Fruit fly (Drosophila melanogaster) whole organism, embryonic: Measurements from ENCODE around the gene Ctl1.

ENCODE experiments used
- ATbp ChIP-seq: fragments of 200-800 bp; sonication (Bioruptor generic); optimal IDR thresholded peaks from 2 replicates; lab custom pipeline; 2017; ENCODE audit warnings: missing biosample characterization, mild to moderate bottlenecking, missing genetic modification characterization, missing genetic modification reagents
- Awh ChIP-seq: fragments of 200-800 bp; sonication (Bioruptor generic); IDR thresholded peaks from 2 replicates; pipeline ENCODE4, ENCODE4 v1.3.6; 2022; ENCODE audit warnings: missing biosample characterization, missing genetic modification characterization
- C15 ChIP-seq: fragments of 200-800 bp; sonication (Bioruptor generic); IDR thresholded peaks from 3 replicates; pipeline ENCODE4 v1.3.6; 2022; ENCODE audit warnings: missing biosample characterization, missing genetic modification characterization
- CG10274 ChIP-seq: fragments of 200-800 bp; sonication (Bioruptor generic); optimal IDR thresholded peaks from 3 replicates; lab custom pipeline; 2017; ENCODE audit warnings: missing biosample characterization, mild to moderate bottlenecking, missing genetic modification characterization
- CG10654 ChIP-seq: fragments of 200-800 bp; sonication (Bioruptor generic); optimal IDR thresholded peaks from 2 replicates; lab custom pipeline; 2016; ENCODE audit warnings: missing biosample characterization, missing genetic modification characterization
- CG11504 ChIP-seq: fragments of 200-800 bp; sonication (Bioruptor generic); optimal IDR thresholded peaks from 3 replicates; lab custom pipeline; 2019; ENCODE audit warnings: missing biosample characterization, mild to moderate bottlenecking, missing genetic modification characterization, moderate library complexity
- CG11696 ChIP-seq: fragments of 200-800 bp; sonication (Bioruptor generic); IDR thresholded peaks from 2 replicates; pipeline ENCODE4 v1.3.6; 2022; ENCODE audit warnings: missing biosample characterization, missing genetic modification characterization
- CG13296 ChIP-seq: fragments of 200-800 bp; sonication (Bioruptor generic); optimal IDR thresholded peaks from 3 replicates; lab custom pipeline; 2018; ENCODE audit warnings: missing biosample characterization, mild to moderate bottlenecking, missing genetic modification characterization
- CG13624 ChIP-seq: fragments of 200-800 bp; sonication (Bioruptor generic); optimal IDR thresholded peaks from 2 replicates; lab custom pipeline; 2016; ENCODE audit warnings: missing biosample characterization, missing genetic modification characterization
- CG15514 ChIP-seq: fragments of 200-800 bp; sonication (Bioruptor generic); optimal IDR thresholded peaks from 3 replicates; lab custom pipeline; 2017; ENCODE audit warnings: missing biosample characterization, missing genetic modification characterization, mild to moderate bottlenecking, moderate library complexity, missing genetic modification reagents
- CG3407 ChIP-seq: fragments of 200-800 bp; sonication (Bioruptor generic); optimal IDR thresholded peaks from 2 replicates; lab custom pipeline; 2018; ENCODE audit warnings: missing biosample characterization, mild to moderate bottlenecking, missing genetic modification characterization
- CG34224 ChIP-seq: fragments of 200-800 bp; sonication (Bioruptor generic); IDR thresholded peaks from 3 replicates; pipeline ENCODE4 v1.3.6; 2022; ENCODE audit warnings: missing biosample characterization, missing genetic modification characterization; ENCODE audit not compliant: partially characterized antibody
- CG3726 ChIP-seq: fragments of 200-800 bp; sonication (Bioruptor generic); IDR thresholded peaks from 3 replicates; pipeline ENCODE4, ENCODE4 v1.3.6; 2022; ENCODE audit warnings: missing biosample characterization, missing genetic modification characterization
- CG6683 ChIP-seq: fragments of 200-800 bp; sonication (Bioruptor generic); optimal IDR thresholded peaks from 2 replicates; lab custom pipeline; 2017; ENCODE audit warnings: missing biosample characterization, mild to moderate bottlenecking, missing genetic modification characterization, missing genetic modification reagents
- CG7839 ChIP-seq: fragments of 200-800 bp; sonication (Bioruptor generic); optimal IDR thresholded peaks from 3 replicates; lab custom pipeline; 2018; ENCODE audit warnings: missing biosample characterization, mild to moderate bottlenecking, missing genetic modification characterization, moderate library complexity
- CG7928 ChIP-seq: fragments of 200-800 bp; sonication (Bioruptor generic); optimal IDR thresholded peaks from 2 replicates; lab custom pipeline; 2017; ENCODE audit warnings: missing biosample characterization, mild to moderate bottlenecking, missing genetic modification characterization
- CG8281 ChIP-seq: fragments of 200-800 bp; sonication (Bioruptor generic); optimal IDR thresholded peaks from 2 replicates; lab custom pipeline; 2018; ENCODE audit warnings: missing biosample characterization, mild to moderate bottlenecking, missing genetic modification characterization, moderate library complexity
- CG8765 ChIP-seq: fragments of 200-800 bp; sonication (Bioruptor generic); IDR thresholded peaks from 2 replicates; pipeline ENCODE4 v1.3.6; 2022; ENCODE audit warnings: missing biosample characterization, missing genetic modification characterization
- CG9797 ChIP-seq: fragments of 200-800 bp; sonication (Bioruptor generic); optimal IDR thresholded peaks from 3 replicates; lab custom pipeline; 2018; ENCODE audit warnings: missing biosample characterization, mild to moderate bottlenecking, missing genetic modification characterization
- CHES-1-like ChIP-seq: fragments of 200-800 bp; sonication (Bioruptor generic); optimal IDR thresholded peaks from 2 replicates; lab custom pipeline; 2016; ENCODE audit warnings: missing biosample characterization, missing genetic modification characterization
- CoRest ChIP-seq: fragments of 200-800 bp; sonication (Bioruptor generic); optimal IDR thresholded peaks from 3 replicates; lab custom pipeline; 2018; ENCODE audit warnings: missing biosample characterization, mild to moderate bottlenecking, missing genetic modification characterization, moderate library complexity
- Drgx ChIP-seq: fragments of 200-800 bp; sonication (Bioruptor generic); IDR thresholded peaks from 2 replicates; pipeline ENCODE4 v1.3.6; 2022; ENCODE audit warnings: missing biosample characterization, missing genetic modification characterization
- Fer2 ChIP-seq: fragments of 200-800 bp; sonication (Bioruptor generic); optimal IDR thresholded peaks from 2 replicates; lab custom pipeline; 2018; ENCODE audit warnings: missing biosample characterization, mild to moderate bottlenecking, missing genetic modification characterization, moderate library complexity
- Hand ChIP-seq: fragments of 200-800 bp; sonication (Bioruptor generic); optimal IDR thresholded peaks from 2 replicates; lab custom pipeline; 2017; ENCODE audit warnings: mild to moderate bottlenecking, missing biosample characterization, missing genetic modification reagents, missing genetic modification characterization
- Hmr ChIP-seq: fragments of 200-800 bp; sonication (Bioruptor generic); optimal IDR thresholded peaks from 3 replicates; lab custom pipeline; 2017; ENCODE audit warnings: mild to moderate bottlenecking, missing biosample characterization, missing genetic modification reagents, missing genetic modification characterization
- Hr51 ChIP-seq, 2 experiments: fragments of 200-800 bp; sonication (Bioruptor generic); optimal IDR thresholded peaks; 2 replicates in 1 of 2; 3 replicates in 1 of 2; lab custom pipeline; 2016 to 2018; ENCODE audit warnings: missing biosample characterization in 2 of 2, missing genetic modification characterization in 2 of 2, mild to moderate bottlenecking in 1 of 2, moderate library complexity in 1 of 2
- Hr78 ChIP-seq, 2 experiments: fragments of 200-800 bp in 1 of 2; fragments of >200 bp in 1 of 2; sonication (Bioruptor generic) in 1 of 2; optimal IDR thresholded peaks; 2 replicates each; lab custom pipeline; 2017 to 2019; ENCODE audit warnings: missing biosample characterization in 2 of 2, missing genetic modification characterization in 2 of 2, mild to moderate bottlenecking in 1 of 2, moderate library complexity in 1 of 2
- Kr ChIP-seq: fragments of 200-800 bp; sonication (Bioruptor generic); optimal IDR thresholded peaks from 2 replicates; lab custom pipeline; 2017; ENCODE audit warnings: missing biosample characterization, mild to moderate bottlenecking, missing genetic modification characterization
- Lpt ChIP-seq: fragments of >200 bp; optimal IDR thresholded peaks from 2 replicates; lab custom pipeline; 2018; ENCODE audit warnings: missing biosample characterization, missing genetic modification characterization
- Nf-YA ChIP-seq: fragments of 200-800 bp; sonication (Bioruptor generic); IDR thresholded peaks from 2 replicates; pipeline ENCODE4 v1.3.6; 2022; ENCODE audit warnings: missing biosample characterization, missing genetic modification characterization
- Nf-YB ChIP-seq: fragments of 200-800 bp; sonication (Bioruptor generic); optimal IDR thresholded peaks from 3 replicates; lab custom pipeline; 2019; ENCODE audit warnings: missing biosample characterization, mild to moderate bottlenecking, missing genetic modification characterization, moderate library complexity
- Scr ChIP-seq: fragments of 200-800 bp; sonication (Bioruptor generic); IDR thresholded peaks from 2 replicates; pipeline ENCODE4 v1.3.6; 2022; ENCODE audit warnings: missing biosample characterization, missing genetic modification characterization; ENCODE audit not compliant: partially characterized antibody
- Side ChIP-seq: fragments of 200-800 bp; sonication (Bioruptor generic); optimal IDR thresholded peaks from 2 replicates; lab custom pipeline; 2016; ENCODE audit warnings: missing biosample characterization, missing genetic modification characterization
- Sox102F ChIP-seq: fragments of 200-800 bp; sonication (Bioruptor generic); optimal IDR thresholded peaks from 2 replicates; lab custom pipeline; 2018; ENCODE audit warnings: missing biosample characterization, mild to moderate bottlenecking, missing genetic modification characterization, moderate library complexity
- cato ChIP-seq: fragments of 200-800 bp; sonication (Bioruptor generic); optimal IDR thresholded peaks from 2 replicates; lab custom pipeline; 2016; ENCODE audit warnings: missing biosample characterization, missing genetic modification characterization, borderline replicate concordance
- dimm ChIP-seq: fragments of 200-800 bp; sonication (Bioruptor generic); IDR thresholded peaks from 2 replicates; pipeline ENCODE4 v1.3.6; 2022; ENCODE audit warnings: missing biosample characterization, missing genetic modification characterization
- dmrt11E ChIP-seq: fragments of 200-800 bp; sonication (Bioruptor generic); optimal IDR thresholded peaks from 3 replicates; lab custom pipeline; 2018; ENCODE audit warnings: missing biosample characterization, mild to moderate bottlenecking, missing genetic modification characterization, moderate library complexity
- grn ChIP-seq: fragments of 200-800 bp; sonication (Bioruptor generic); optimal IDR thresholded peaks from 3 replicates; lab custom pipeline; 2017; ENCODE audit warnings: missing biosample characterization, missing genetic modification characterization
- hbn ChIP-seq: fragments of 200-800 bp; sonication (Bioruptor generic); IDR thresholded peaks from 2 replicates; pipeline ENCODE4 v1.3.6; 2022; ENCODE audit warnings: missing biosample characterization, missing genetic modification characterization; ENCODE audit not compliant: partially characterized antibody
- her ChIP-seq: fragments of 200-800 bp; sonication (Bioruptor generic); optimal IDR thresholded peaks from 2 replicates; lab custom pipeline; 2016; ENCODE audit warnings: missing biosample characterization, missing genetic modification characterization
- insv ChIP-seq, 2 experiments: fragments of 200-800 bp; sonication (Bioruptor generic); optimal IDR thresholded peaks; 3 replicates each; lab custom pipeline; 2016 to 2018; ENCODE audit warnings: missing biosample characterization in 2 of 2, missing genetic modification characterization in 2 of 2
- lov ChIP-seq, 2 experiments: fragments of 200-800 bp in 1 of 2; fragments of >200 bp in 1 of 2; sonication (Bioruptor generic) in 1 of 2; IDR thresholded peaks in 1 of 2; optimal IDR thresholded peaks in 1 of 2; 2 replicates in 1 of 2; 3 replicates in 1 of 2; pipeline versions ENCODE4 v1.3.6 to Lab custom; 2017 to 2022; ENCODE audit warnings: missing biosample characterization in 1 of 2, missing genetic modification characterization in 1 of 2
- nom ChIP-seq: fragments of 200-800 bp; sonication (Bioruptor generic); optimal IDR thresholded peaks from 2 replicates; lab custom pipeline; 2017; ENCODE audit warnings: missing biosample characterization, missing genetic modification characterization, mild to moderate bottlenecking, moderate library complexity, missing genetic modification reagents
- pum ChIP-seq: fragments of 200-800 bp; sonication (Bioruptor generic); optimal IDR thresholded peaks from 2 replicates; lab custom pipeline; 2016; ENCODE audit warnings: missing biosample characterization, missing genetic modification characterization
- ro ChIP-seq: fragments of 200-800 bp; sonication (Bioruptor generic); IDR thresholded peaks from 2 replicates; pipeline ENCODE4 v1.3.6; 2022; ENCODE audit warnings: missing biosample characterization, missing genetic modification characterization
- scrt ChIP-seq: fragments of 200-800 bp; sonication (Bioruptor generic); optimal IDR thresholded peaks from 2 replicates; lab custom pipeline; 2018; ENCODE audit warnings: missing biosample characterization, mild to moderate bottlenecking, missing genetic modification characterization, moderate library complexity
- sens ChIP-seq: fragments of 200-800 bp; sonication (Bioruptor generic); peaks from one replicate; lab custom pipeline; 2016; ENCODE audit warnings: missing biosample characterization, missing genetic modification characterization
- tio ChIP-seq: fragments of 200-800 bp; sonication (Bioruptor generic); optimal IDR thresholded peaks from 2 replicates; lab custom pipeline; 2017; ENCODE audit warnings: missing biosample characterization, missing genetic modification characterization, inconsistent platforms
- vnd ChIP-seq: fragments of 200-800 bp; sonication (Bioruptor generic); IDR thresholded peaks from 3 replicates; pipeline ENCODE4 v1.3.6; 2022; ENCODE audit warnings: missing biosample characterization, missing genetic modification characterization; ENCODE audit not compliant: partially characterized antibody

Ctl1 gene

DNA sequence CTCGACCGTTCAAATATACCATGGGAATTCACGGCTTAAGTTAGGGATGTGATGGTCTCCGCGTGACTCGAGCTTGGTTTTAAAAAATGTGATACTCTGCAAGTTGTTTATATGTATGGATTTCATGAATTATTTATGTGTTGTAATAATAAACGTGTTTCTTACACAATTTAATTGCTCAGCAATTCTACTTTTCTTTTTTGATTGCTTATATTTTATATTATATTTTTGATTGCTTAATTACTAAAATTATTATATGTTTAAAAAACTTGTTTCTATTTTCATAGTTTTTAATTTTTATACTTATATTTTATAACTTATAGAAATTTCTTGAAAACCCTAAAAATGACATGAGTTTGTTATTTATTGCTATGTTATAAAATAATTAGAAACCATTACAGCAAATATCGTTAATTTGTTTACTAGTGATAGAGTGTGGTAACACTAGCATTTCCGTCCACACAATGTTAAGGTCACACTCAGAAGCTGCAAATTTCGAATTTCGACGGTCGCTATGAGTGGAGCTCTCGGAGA lies 23.4 kb upstream of the Ctl1 start, which contains the start of the genes ago and CG1265 (continued):
- TF ChIP-seq Hand (GFP tag; lab: Kevin White, UChicago) (no peak), scrt (no peak), dimm (GFP tag; lab: Robert Waterston, UW) (no peak), CG10654 (GFP tag; lab: Kevin White, UChicago) (peak; percentile 28), ro (GFP tag; lab: Robert Waterston, UW) (no peak), Hr78 (GFP tag; optimal IDR thresholded peaks at IDR 0.05; lab: Kevin White, UChicago) (no peak), hbn (GFP tag; lab: Robert Waterston, UW) (no peak), vnd (GFP tag; lab: Robert Waterston, UW) (no peak; the same call in 2 of the 3 replicates), CG9797 (GFP tag; lab: Kevin White, UChicago) (peak; percentile 46), lov (optimal IDR thresholded peaks at IDR 0.05; lab: Kevin White, UChicago) (no peak), lov (GFP tag; IDR thresholded peaks at IDR 0.05; lab: Robert Waterston, UW) (no peak), CG6683 (GFP tag; lab: Kevin White, UChicago) (no peak), CG15514 (GFP tag; lab: Kevin White, UChicago) (no peak), her (GFP tag; lab: Kevin White, UChicago) (no peak), dmrt11E (tag; lab: Kevin White, UChicago) (peak; percentile 23), CoRest (tag; lab: Kevin White, UChicago) (peak; percentile 71), CG8765 (GFP tag; lab: Robert Waterston, UW) (no peak), C15 (no peak), Scr (GFP tag; lab: Robert Waterston, UW) (peak; percentile 54), CHES-1-like (GFP tag; lab: Kevin White, UChicago) (no peak), Awh (GFP tag; lab: Robert Waterston, UW) (no peak), Kr (GFP tag; lab: Kevin White, UChicago) (no peak), Nf-YB (GFP tag; lab: Kevin White, UChicago) (peak; percentile 5), CG13624 (no peak), tio (GFP tag; lab: Kevin White, UChicago) (no peak), CG13296 (GFP tag; lab: Kevin White, UChicago) (peak; percentile 40), nom (GFP tag; lab: Kevin White, UChicago) (no peak), CG11696 (GFP tag; lab: Robert Waterston, UW) (no peak), cato (GFP tag; lab: Kevin White, UChicago) (no peak), Hmr (GFP tag; lab: Kevin White, UChicago) (peak; percentile 55), Fer2 (tag; lab: Kevin White, UChicago) (peak; percentile 19), CG11504 (tag; lab: Kevin White, UChicago) (no peak), CG34224 (GFP tag; lab: Robert Waterston, UW) (no peak), CG7839 (tag; lab: Kevin White, UChicago) (peak; percentile 31), pum (GFP tag; lab: Kevin White, UChicago) (no peak), CG3407 (GFP tag; lab: Kevin White, UChicago) (no peak), Hr51 (GFP tag; optimal IDR thresholded peaks at IDR 0.05; lab: Kevin White, UChicago) (peak in 1 of 2 experiments; percentile 55), CG7928 (GFP tag; lab: Kevin White, UChicago) (no peak), Sox102F (GFP tag; lab: Kevin White, UChicago) (peak; percentile 34), ATbp (GFP tag; lab: Kevin White, UChicago) (no peak), sens (GFP tag; lab: Kevin White, UChicago) (peak; percentile 52), CG8281 (tag; lab: Kevin White, UChicago) (no peak), insv (GFP tag; optimal IDR thresholded peaks at IDR 0.05; lab: Kevin White, UChicago) (peak in 1 of 2 experiments; percentile 30), Nf-YA (GFP tag; lab: Robert Waterston, UW) (no peak), Lpt (GFP tag; lab: Kevin White, UChicago) (no peak), grn (GFP tag; lab: Kevin White, UChicago) (no peak), Side (GFP tag; lab: Kevin White, UChicago) (no peak), CG3726 (GFP tag; lab: Robert Waterston, UW) (no peak), Drgx (GFP tag; lab: Robert Waterston, UW) (peak; percentile 25; the same call in 1 of the 2 replicates), CG10274 (GFP tag; lab: Kevin White, UChicago) (no peak)
